Fruit fly (Drosophila melanogaster): ENCODE results near the gene CG6073.

The CG6073 gene

dm6 chr3R:26170644-26171043 is 18.0 kb downstream of the CG6073 start, which contains the start of gene CG31323 (continued):
- TF ChIP-seq sens-2 (GFP tag; IDR thresholded peaks at IDR 0.05) (no peak), CG6813 (GFP tag; optimal IDR thresholded peaks at IDR 0.05) (no peak), otp (GFP tag; IDR thresholded peaks at IDR 0.05) (no peak), CG1233 (GFP tag; optimal IDR thresholded peaks at IDR 0.05) (no peak), Kr (GFP tag; optimal IDR thresholded peaks at IDR 0.05) (no peak)

dm6 chr3R:26137189-26137588 is 51.4 kb downstream of the CG6073 start:
- TF ChIP-seq Dbx (GFP tag; IDR thresholded peaks at IDR 0.05) = 0 out of 3 replicates have a peak, but pooled peaks have one; percentile 21
- TF ChIP-seq CG9437 (GFP tag; optimal IDR thresholded peaks at IDR 0.05) = peak; percentile 100
- no peak for TF ChIP-seq Optix (GFP tag; IDR thresholded peaks at IDR 0.05)
- TF ChIP-seq gro (GFP tag; optimal IDR thresholded peaks at IDR 0.05) = peak; percentile 27
- peak; percentile 50 for TF ChIP-seq stwl (tag; optimal IDR thresholded peaks at IDR 0.05)
- peak; percentile 9 for TF ChIP-seq CG15269 (tag; optimal IDR thresholded peaks at IDR 0.05)
- TF ChIP-seq CG32532 (GFP tag; IDR thresholded peaks at IDR 0.05) = peak; percentile 31; the same call in 1 of the 2 replicates
- peak; percentile 94 for TF ChIP-seq Myb (GFP tag; optimal IDR thresholded peaks at IDR 0.05)
- no peak for TF ChIP-seq CG10366 (GFP tag; IDR thresholded peaks at IDR 0.05)
- no peak for TF ChIP-seq HLH4C (GFP tag; IDR thresholded peaks at IDR 0.05; ENCODE audit: partially characterized antibody)
- 0 out of 2 replicates have a peak, but pooled peaks have one; percentile 24 for TF ChIP-seq CG3847 (GFP tag; IDR thresholded peaks at IDR 0.05)
- TF ChIP-seq CG13894 (tag; optimal IDR thresholded peaks at IDR 0.05) = peak; percentile 42
- TF ChIP-seq Oaz (GFP tag; IDR thresholded peaks at IDR 0.05) = no peak
- no peak for TF ChIP-seq NFAT (GFP tag; IDR thresholded peaks at IDR 0.05)
- no peak for TF ChIP-seq CG12219 (GFP tag; optimal IDR thresholded peaks at IDR 0.05)
- no peak for TF ChIP-seq scrt (GFP tag; optimal IDR thresholded peaks at IDR 0.05)
- peak; percentile 97 for TF ChIP-seq CG18011 (GFP tag; optimal IDR thresholded peaks at IDR 0.05)
- TF ChIP-seq CG10959 (GFP tag; IDR thresholded peaks at IDR 0.05) = no peak
- TF ChIP-seq twi (tag; optimal IDR thresholded peaks at IDR 0.05) = no peak
- TF ChIP-seq HmgD (GFP tag; optimal IDR thresholded peaks at IDR 0.05) = no peak
- peak; percentile 30 for TF ChIP-seq Lhr (GFP tag; optimal IDR thresholded peaks at IDR 0.05)
- no peak for TF ChIP-seq CG9609 (GFP tag; optimal IDR thresholded peaks at IDR 0.05)
- peak; percentile 27 for TF ChIP-seq gem (tag; optimal IDR thresholded peaks at IDR 0.05)
- TF ChIP-seq Ets65A (GFP tag) = peak; percentile 65
- TF ChIP-seq amos (GFP tag; IDR thresholded peaks at IDR 0.05; ENCODE audit: partially characterized antibody) = peak; percentile 33; the same call in 1 of the 2 replicates
- peak; percentile 26 for TF ChIP-seq sd (tag; optimal IDR thresholded peaks at IDR 0.05)
- TF ChIP-seq Xbp1 (GFP tag; optimal IDR thresholded peaks at IDR 0.05) = peak; percentile 36
- no peak for TF ChIP-seq CG6791 (GFP tag; IDR thresholded peaks at IDR 0.05; ENCODE audit: partially characterized antibody)
- peak; percentile 45; the same call in 1 of the 3 replicates for TF ChIP-seq knrl (GFP tag; IDR thresholded peaks at IDR 0.05; ENCODE audit: partially characterized antibody)
- peak; percentile 15 for TF ChIP-seq CG13624 (GFP tag; optimal IDR thresholded peaks at IDR 0.05)
- TF ChIP-seq CG11456 (GFP tag; IDR thresholded peaks at IDR 0.05) = peak; percentile 65; the same call in 1 of the 3 replicates
- TF ChIP-seq nmo (GFP tag; optimal IDR thresholded peaks at IDR 0.05) = peak; percentile 54
- TF ChIP-seq sob (GFP tag; IDR thresholded peaks at IDR 0.05) = peak; percentile 29; the same call in 1 of the 2 replicates
- 0 out of 3 replicates have a peak, but pooled peaks have one; percentile 13 for TF ChIP-seq vnd (GFP tag; IDR thresholded peaks at IDR 0.05; ENCODE audit: partially characterized antibody)
- TF ChIP-seq Sox102F (GFP tag; optimal IDR thresholded peaks at IDR 0.05) = peak; percentile 6
- TF ChIP-seq Camta (GFP tag; optimal IDR thresholded peaks at IDR 0.05) = no peak
- peak; percentile 30; the same call in 1 of the 3 replicates for TF ChIP-seq CG34224 (GFP tag; IDR thresholded peaks at IDR 0.05; ENCODE audit: partially characterized antibody)
- TF ChIP-seq CG10147 (GFP tag; optimal IDR thresholded peaks at IDR 0.05) = peak; percentile 8
- TF ChIP-seq CG12659 (GFP tag; optimal IDR thresholded peaks at IDR 0.05) = no peak
- peak; percentile 10 for TF ChIP-seq pzg (GFP tag; optimal IDR thresholded peaks at IDR 0.05)
- peak; percentile 66 for TF ChIP-seq Bgb (GFP tag; IDR thresholded peaks at IDR 0.05; ENCODE audit: partially characterized antibody)
- TF ChIP-seq CG11504 (tag; optimal IDR thresholded peaks at IDR 0.05) = peak; percentile 89
- peak; percentile 85 for TF ChIP-seq Dp (GFP tag; optimal IDR thresholded peaks at IDR 0.05)
